Worm (Caenorhabditis elegans) whole organism, L4 larva: ENCODE measurements around the gene Y39E4A.1.

Experiments used
- ZK546.5 ChIP-seq, 2 experiments: sonication (generic microtip); optimal IDR thresholded peaks; 2 replicates each; lab custom pipeline; 2017; ENCODE audit warnings: missing biosample characterization in 2 of 2, missing genetic modification characterization in 2 of 2
- ama-1 ChIP-seq: fragments of 150-350 bp; optimal IDR thresholded peaks from 2 replicates; lab custom pipeline; 2014; ENCODE audit warnings: inconsistent platforms, mixed read lengths
- dve-1 ChIP-seq: sonication (generic microtip); optimal IDR thresholded peaks from 2 replicates; lab custom pipeline; 2017; ENCODE audit warnings: antibody characterized with exemption, mild to moderate bottlenecking, missing genetic modification characterization, missing compliant biosample characterization; ENCODE audit not compliant: insufficient read depth
- jun-1 ChIP-seq: fragments of 150-350 bp; optimal IDR thresholded peaks from 2 replicates; lab custom pipeline; 2014; ENCODE audit warnings: missing biosample characterization, missing genetic modification reagents, missing genetic modification characterization
- unc-130 ChIP-seq: sonication (generic microtip); optimal IDR thresholded peaks from 2 replicates; lab custom pipeline; 2016; ENCODE audit warnings: missing genetic modification reagents, missing genetic modification characterization, missing compliant biosample characterization

- no peak for TF ChIP-seq jun-1 (tag; lab: Kevin White, UChicago)
- peak; percentile 69 for TF ChIP-seq dve-1 (tag; lab: Kevin White, UChicago)
- no peak for TF ChIP-seq ama-1 (lab: Kevin White, UChicago)
- no peak for TF ChIP-seq ZK546.5 (tag; optimal IDR thresholded peaks at IDR 0.05; lab: Kevin White, UChicago)
- no peak for TF ChIP-seq unc-130 (GFP tag; lab: Kevin White, UChicago)
Observed at ce11 chrIII:12959286-12959685, 8.1 kb downstream of the Y39E4A.1 start.
